Worm (Caenorhabditis elegans) whole organism, L4 larva: ENCODE data around the gene C12D5.5.

Source experiments
- ceh-62 ChIP-seq: sonication (generic microtip); optimal IDR thresholded peaks from 2 replicates; lab custom pipeline; 2017; ENCODE audit warnings: missing biosample characterization, missing genetic modification characterization
- lsy-2 ChIP-seq, 2 experiments: fragments of 150-350 bp in 1 of 2; sonication (generic microtip) in 1 of 2; optimal IDR thresholded peaks; 2 replicates each; lab custom pipeline; 2014 to 2017; ENCODE audit warnings: missing biosample characterization in 2 of 2, missing genetic modification characterization in 2 of 2
- mes-2 ChIP-seq: sonication (generic microtip); optimal IDR thresholded peaks from 2 replicates; lab custom pipeline; 2016; ENCODE audit warnings: missing genotype, mild to moderate bottlenecking, missing genetic modification characterization, missing compliant biosample characterization; ENCODE audit not compliant: poor library complexity, severe bottlenecking

- TF ChIP-seq ceh-62, result no peak
- TF ChIP-seq mes-2 (tag; lab: Kevin White, UChicago), result no peak
- no peak for TF ChIP-seq lsy-2 (tag; optimal IDR thresholded peaks at IDR 0.05; lab: Kevin White, UChicago)
These were observed 48.0 kb downstream of the C12D5.5 start, which contains the start of gene ZK105.12 for ce11 chrV:7716034-7716433.
